Worm (Caenorhabditis elegans) whole organism, L2 larva: ENCODE measurements around the gene nhr-242.

ENCODE experiments used
- F13H6.1 ChIP-seq: sonication (generic microtip); optimal IDR thresholded peaks from 2 replicates; lab custom pipeline; 2016; ENCODE audit warnings: missing genetic modification characterization, missing compliant biosample characterization
- R02D3.7 ChIP-seq: fragments of 150-350 bp; optimal IDR thresholded peaks from 2 replicates; lab custom pipeline; 2014; ENCODE audit warnings: missing biosample characterization, missing genetic modification characterization
- Y55F3AM.14 ChIP-seq: fragments of 200-800 bp; sonication (Bioruptor generic); optimal IDR thresholded peaks from 2 replicates; lab custom pipeline; 2018; ENCODE audit warnings: mild to moderate bottlenecking, missing genetic modification characterization, missing compliant biosample characterization
- alr-1 ChIP-seq: fragments of 150-350 bp; optimal IDR thresholded peaks from 2 replicates; lab custom pipeline; 2014; ENCODE audit warnings: missing biosample characterization, missing genetic modification characterization
- aly-2 ChIP-seq: fragments of 150-350 bp; optimal IDR thresholded peaks from 2 replicates; lab custom pipeline; 2014; ENCODE audit warnings: missing biosample characterization, missing genetic modification characterization
- ama-1 ChIP-seq: fragments of 150-350 bp; optimal IDR thresholded peaks from 2 replicates; lab custom pipeline; 2018; ENCODE audit warnings: inconsistent platforms
- ceh-82 ChIP-seq: fragments of 150-350 bp; optimal IDR thresholded peaks from 2 replicates; lab custom pipeline; 2014; ENCODE audit warnings: missing biosample characterization, missing genetic modification characterization
- crh-2 ChIP-seq: sonication (generic microtip); optimal IDR thresholded peaks from 2 replicates; lab custom pipeline; 2017; ENCODE audit warnings: missing biosample characterization, missing genetic modification characterization
- dmd-4 ChIP-seq: sonication (generic microtip); optimal IDR thresholded peaks from 2 replicates; lab custom pipeline; 2017; ENCODE audit warnings: missing biosample characterization, missing genetic modification characterization
- egl-27 ChIP-seq: sonication (generic microtip); optimal IDR thresholded peaks from 3 replicates; lab custom pipeline; 2017; ENCODE audit warnings: missing biosample characterization, missing genetic modification reagents, missing genetic modification characterization
- elt-1 ChIP-seq: fragments of 150-350 bp; optimal IDR thresholded peaks from 2 replicates; lab custom pipeline; 2014; ENCODE audit warnings: missing biosample characterization, missing genetic modification characterization
- fos-1 ChIP-seq: fragments of 150-350 bp; optimal IDR thresholded peaks from 2 replicates; lab custom pipeline; 2014; ENCODE audit warnings: missing biosample characterization, missing genetic modification characterization
- gmeb-1 ChIP-seq: fragments of 150-350 bp; optimal IDR thresholded peaks from 2 replicates; lab custom pipeline; 2014; ENCODE audit warnings: missing biosample characterization, missing genetic modification characterization
- lin-11 ChIP-seq: fragments of 150-350 bp; sonication (generic microtip); optimal IDR thresholded peaks from 2 replicates; lab custom pipeline; 2014; ENCODE audit warnings: missing biosample characterization, missing genetic modification characterization, inconsistent platforms, mixed read lengths
- lin-13 ChIP-seq: fragments of 150-350 bp; optimal IDR thresholded peaks from 2 replicates; lab custom pipeline; 2014; ENCODE audit warnings: missing biosample characterization, missing genetic modification reagents, missing genetic modification characterization
- lin-39 ChIP-seq: fragments of 150-350 bp; optimal IDR thresholded peaks from 2 replicates; lab custom pipeline; 2014; ENCODE audit warnings: missing biosample characterization, missing genetic modification reagents, missing genetic modification characterization
- lsy-2 ChIP-seq, 2 experiments: fragments of 150-350 bp in 1 of 2; sonication (generic microtip) in 1 of 2; optimal IDR thresholded peaks; 2 replicates each; lab custom pipeline; 2014 to 2017; ENCODE audit warnings: missing biosample characterization in 2 of 2, missing genetic modification characterization in 2 of 2
- mab-5 ChIP-seq: fragments of 150-350 bp; optimal IDR thresholded peaks from 2 replicates; lab custom pipeline; 2014; ENCODE audit warnings: missing biosample characterization, missing genetic modification characterization
- mbf-1 ChIP-seq: sonication (generic microtip); optimal IDR thresholded peaks from 2 replicates; lab custom pipeline; 2017; ENCODE audit warnings: missing biosample characterization, missing genetic modification characterization
- nhr-11 ChIP-seq: fragments of 150-350 bp; optimal IDR thresholded peaks from 2 replicates; lab custom pipeline; 2014; ENCODE audit warnings: missing biosample characterization, missing genetic modification characterization
- nhr-12 ChIP-seq: fragments of 150-350 bp; optimal IDR thresholded peaks from 2 replicates; lab custom pipeline; 2014; ENCODE audit warnings: missing biosample characterization, missing genetic modification characterization
- nhr-21 ChIP-seq: fragments of 150-350 bp; optimal IDR thresholded peaks from 2 replicates; lab custom pipeline; 2014; ENCODE audit warnings: missing biosample characterization, missing genetic modification characterization
- nhr-23 ChIP-seq: fragments of 150-350 bp; optimal IDR thresholded peaks from 2 replicates; lab custom pipeline; 2014; ENCODE audit warnings: missing biosample characterization, missing genetic modification reagents, missing genetic modification characterization
- nhr-237 ChIP-seq: fragments of 150-350 bp; optimal IDR thresholded peaks from 2 replicates; lab custom pipeline; 2014; ENCODE audit warnings: missing biosample characterization, missing genetic modification characterization
- nhr-25 ChIP-seq: fragments of 150-350 bp; sonication (generic microtip); optimal IDR thresholded peaks from 3 replicates; lab custom pipeline; 2014; ENCODE audit warnings: missing biosample characterization, missing genetic modification characterization
- nhr-6 ChIP-seq: fragments of 150-350 bp; optimal IDR thresholded peaks from 2 replicates; lab custom pipeline; 2014; ENCODE audit warnings: missing biosample characterization, missing genetic modification characterization
- peb-1 ChIP-seq: fragments of 150-350 bp; optimal IDR thresholded peaks from 2 replicates; lab custom pipeline; 2014; ENCODE audit warnings: missing biosample characterization, missing genetic modification characterization
- sem-4 ChIP-seq: fragments of 150-350 bp; optimal IDR thresholded peaks from 2 replicates; lab custom pipeline; 2014; ENCODE audit warnings: missing biosample characterization, missing genetic modification reagents, missing genetic modification characterization
- skn-1 ChIP-seq: sonication (generic microtip); optimal IDR thresholded peaks from 2 replicates; lab custom pipeline; 2017; ENCODE audit warnings: missing biosample characterization, missing genetic modification characterization
- sma-3 ChIP-seq: sonication (generic microtip); optimal IDR thresholded peaks from 2 replicates; lab custom pipeline; 2016; ENCODE audit warnings: missing genetic modification reagents, missing genetic modification characterization, missing compliant biosample characterization
- sma-9 ChIP-seq, 2 experiments: fragments of 150-350 bp in 1 of 2; sonication (generic microtip) in 1 of 2; optimal IDR thresholded peaks; 2 replicates each; lab custom pipeline; 2014 to 2016; ENCODE audit warnings: missing genetic modification characterization in 2 of 2, mild to moderate bottlenecking in 1 of 2, missing biosample characterization in 1 of 2, missing compliant biosample characterization in 1 of 2, missing genetic modification reagents in 1 of 2, moderate library complexity in 1 of 2
- unc-39 ChIP-seq: fragments of 150-350 bp; optimal IDR thresholded peaks from 2 replicates; lab custom pipeline; 2014; ENCODE audit warnings: missing biosample characterization, missing genetic modification characterization
- zag-1 ChIP-seq: fragments of 150-350 bp; optimal IDR thresholded peaks from 2 replicates; lab custom pipeline; 2014; ENCODE audit warnings: missing biosample characterization, missing genetic modification characterization
- ztf-11 ChIP-seq: sonication (generic microtip); optimal IDR thresholded peaks from 2 replicates; lab custom pipeline; 2017; ENCODE audit warnings: missing biosample characterization, missing genetic modification characterization

The nhr-242 gene

DNA sequence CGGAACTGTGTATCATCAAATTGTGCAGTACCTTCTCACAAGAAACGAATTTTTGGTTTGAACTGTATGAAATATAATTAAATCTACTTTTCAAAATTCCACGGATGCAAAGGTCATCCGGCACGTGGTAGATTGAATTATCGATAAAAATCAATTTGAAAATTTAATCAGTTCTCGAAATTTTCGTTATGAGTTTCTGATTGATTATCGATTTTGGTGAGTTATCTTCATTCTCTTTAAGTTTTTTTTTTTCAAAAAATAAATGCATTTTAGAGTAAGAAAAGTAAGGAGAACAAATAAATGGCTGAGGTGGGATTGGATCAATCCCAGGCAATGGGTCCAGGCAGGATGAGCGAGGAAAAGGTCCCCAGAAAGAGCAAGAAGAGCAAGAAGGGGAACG is 16.0 kb upstream of the nhr-242 start, which contains the start of gene Y69A2AR.47:
TSS of gene Y69A2AR.47 (plus strand) at position 301 of the 400 bp plus-strand sequence.
- TF ChIP-seq skn-1 (tag; lab: Kevin White, UChicago), result no peak
- TF ChIP-seq mab-5 (tag; lab: Kevin White, UChicago), result no peak
- no peak for TF ChIP-seq lsy-2 (tag; optimal IDR thresholded peaks at IDR 0.05; lab: Kevin White, UChicago)
- no peak for TF ChIP-seq crh-2 (tag; lab: Kevin White, UChicago)
- no peak for TF ChIP-seq sem-4 (tag; lab: Kevin White, UChicago)

DNA sequence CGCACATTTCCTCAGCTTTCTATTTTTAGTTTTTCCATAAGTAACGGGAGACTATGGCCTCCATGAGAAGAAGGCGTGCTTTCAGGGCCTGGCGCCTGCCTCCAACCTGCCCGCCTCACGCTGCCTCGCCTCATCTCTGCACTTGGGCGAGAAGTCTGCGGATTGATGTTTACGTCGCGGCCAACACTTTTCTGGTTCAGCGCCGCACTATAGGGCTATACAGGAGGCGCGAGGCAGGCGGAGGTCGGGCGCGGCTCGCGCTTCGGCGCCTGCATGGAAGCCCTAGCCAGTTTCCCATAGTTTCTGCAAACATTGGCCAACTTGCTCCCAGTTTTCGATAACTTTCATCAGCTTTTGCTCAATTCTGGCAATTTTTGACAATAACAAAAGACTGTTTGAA is 8.3 kb downstream of the nhr-242 start:
- no peak for TF ChIP-seq aly-2 (tag; lab: Kevin White, UChicago)
- TF ChIP-seq peb-1 (tag; lab: Kevin White, UChicago), result no peak
- TF ChIP-seq mab-5 (tag; lab: Kevin White, UChicago), result no peak
- no peak for TF ChIP-seq dmd-4 (tag; lab: Kevin White, UChicago)

DNA sequence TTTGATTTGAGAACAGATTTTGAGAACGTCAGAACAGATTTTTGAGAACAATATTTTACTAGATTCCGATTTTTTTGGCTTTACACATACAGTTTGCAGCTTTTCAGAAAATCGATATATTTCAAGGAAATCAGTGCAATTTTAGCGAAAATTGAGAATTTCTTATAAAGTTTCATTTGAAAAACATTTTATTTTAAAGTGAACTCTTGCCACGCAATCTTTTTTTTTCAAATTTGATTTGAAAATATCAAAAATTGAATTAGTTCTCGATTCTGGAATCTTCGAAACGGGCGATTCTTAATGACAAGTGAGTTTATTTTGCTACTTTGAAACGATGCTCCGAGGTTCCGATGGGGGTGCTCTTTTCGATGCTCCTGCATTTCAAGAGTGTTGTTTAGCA is 9.3 kb downstream of the nhr-242 start, which contains the start of gene Y69A2AR.51:
TSS of gene Y69A2AR.51 (plus strand) at position 301 of the 400 bp plus-strand sequence.
- TF ChIP-seq nhr-23 (tag; lab: Kevin White, UChicago) (no peak), ceh-82 (tag; lab: Kevin White, UChicago) (no peak), skn-1 (tag; lab: Kevin White, UChicago) (no peak), ztf-11 (tag; lab: Kevin White, UChicago) (no peak), nhr-12 (tag; lab: Kevin White, UChicago) (no peak), nhr-237 (tag; lab: Kevin White, UChicago) (no peak), sma-3 (no peak), dmd-4 (tag; lab: Kevin White, UChicago) (no peak)

DNA sequence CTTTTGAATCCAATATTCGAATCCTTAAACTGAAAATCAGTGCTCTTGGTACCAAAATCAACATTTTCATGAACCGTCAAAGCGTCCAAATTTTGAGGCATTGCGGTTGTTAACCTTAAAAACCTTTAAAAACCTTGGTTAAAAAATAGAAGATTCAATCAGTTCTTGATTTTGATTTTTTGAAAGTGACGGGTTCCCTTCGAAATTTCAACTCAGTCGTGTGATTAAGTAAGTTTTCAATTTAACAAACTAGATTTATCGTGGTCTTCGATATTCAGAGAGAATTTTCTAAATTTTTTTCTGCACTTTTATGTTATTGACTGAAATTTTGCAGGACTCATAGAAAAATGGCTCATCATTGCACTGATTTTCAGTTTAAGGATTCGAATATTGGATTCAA is 13.1 kb downstream of the nhr-242 start, which contains the start of the genes Y69A2AR.25 and Y69A2AR.12:
TSS of gene Y69A2AR.25 (minus strand) at position 101 of the 400 bp plus-strand sequence.
TSS of gene Y69A2AR.12 (plus strand) at position 348 of the 400 bp plus-strand sequence.
- TF ChIP-seq skn-1 (tag; lab: Kevin White, UChicago) (no peak), F13H6.1 (tag; lab: Kevin White, UChicago) (no peak), sma-9 (GFP tag; optimal IDR thresholded peaks at IDR 0.05; lab: Kevin White, UChicago) (no peak), sma-9 (tag; optimal IDR thresholded peaks at IDR 0.05; lab: Kevin White, UChicago) (no peak), elt-1 (no peak), egl-27 (no peak), nhr-6 (tag; lab: Kevin White, UChicago) (no peak), gmeb-1 (tag; lab: Kevin White, UChicago) (no peak), peb-1 (tag; lab: Kevin White, UChicago) (no peak), lin-39 (tag; lab: Kevin White, UChicago) (no peak), crh-2 (tag; lab: Kevin White, UChicago) (no peak), unc-39 (tag; lab: Kevin White, UChicago) (no peak), ztf-11 (tag; lab: Kevin White, UChicago) (no peak), alr-1 (no peak), nhr-25 (tag; lab: Kevin White, UChicago) (no peak), lin-13 (GFP tag; lab: Kevin White, UChicago) (no peak), R02D3.7 (tag; lab: Kevin White, UChicago) (no peak), lin-11 (tag; lab: Kevin White, UChicago) (no peak), nhr-23 (tag; lab: Kevin White, UChicago) (no peak), mbf-1 (tag; lab: Kevin White, UChicago) (no peak)

DNA sequence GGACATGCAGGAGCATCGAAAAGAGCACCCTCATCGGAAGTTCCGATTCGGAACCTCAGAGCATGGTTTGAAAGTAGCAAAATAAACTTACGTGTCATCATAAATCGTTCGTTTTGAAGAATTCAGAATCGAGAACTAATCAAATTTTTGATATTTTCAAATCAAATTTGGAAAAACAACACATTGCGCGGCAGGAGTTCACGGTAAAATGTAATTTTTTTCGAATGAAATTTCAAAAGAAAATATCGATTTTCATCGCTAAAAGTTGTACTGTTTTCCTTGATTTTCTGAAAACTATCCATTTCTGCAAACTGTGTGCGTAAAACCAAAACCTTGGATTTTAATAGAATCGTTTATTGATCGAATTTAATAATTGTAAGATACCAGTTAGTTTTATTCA is 17.4 kb downstream of the nhr-242 start, which contains the start of gene Y69A2AR.24:
TSS of gene Y69A2AR.24 (minus strand) at position 101 of the 400 bp plus-strand sequence.
- TF ChIP-seq peb-1 (tag; lab: Kevin White, UChicago), result no peak
- no peak for TF ChIP-seq Y55F3AM.14 (GFP tag; lab: Kevin White, UChicago)

DNA sequence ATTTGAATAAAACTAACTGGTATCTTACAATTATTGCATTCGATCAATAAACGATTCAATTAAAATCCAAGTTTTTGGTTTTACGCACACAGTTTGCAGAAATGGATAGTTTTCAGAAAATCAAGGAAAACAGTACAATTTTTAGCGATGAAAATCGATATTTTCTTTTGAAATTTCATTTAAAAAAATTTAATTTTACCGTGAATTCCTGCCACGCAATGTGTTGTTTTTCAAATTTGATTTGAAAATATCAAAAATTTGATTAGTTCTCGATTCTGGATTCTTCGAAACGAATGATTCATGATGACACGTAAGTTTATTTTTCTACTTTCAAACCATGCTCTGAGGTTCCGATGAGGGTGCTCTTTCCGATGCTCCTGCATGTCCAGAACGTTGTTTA is 19.3 kb downstream of the nhr-242 start, which contains the start of gene Y69A2AR.50:
TSS of gene Y69A2AR.50 (plus strand) at position 301 of the 400 bp plus-strand sequence.
- TF ChIP-seq lin-11 (tag; lab: Kevin White, UChicago) (no peak), lin-13 (GFP tag; lab: Kevin White, UChicago) (no peak), elt-1 (no peak), Y55F3AM.14 (GFP tag; lab: Kevin White, UChicago) (no peak), gmeb-1 (tag; lab: Kevin White, UChicago) (no peak), ama-1 (lab: Kevin White, UChicago) (no peak), F13H6.1 (tag; lab: Kevin White, UChicago) (no peak), fos-1 (tag; lab: Kevin White, UChicago) (no peak), unc-39 (tag; lab: Kevin White, UChicago) (no peak), sma-9 (GFP tag; optimal IDR thresholded peaks at IDR 0.05; lab: Kevin White, UChicago) (no peak), sma-9 (tag; optimal IDR thresholded peaks at IDR 0.05; lab: Kevin White, UChicago) (no peak), zag-1 (tag; lab: Kevin White, UChicago) (no peak), nhr-237 (tag; lab: Kevin White, UChicago) (no peak), nhr-21 (tag; lab: Kevin White, UChicago) (no peak), nhr-11 (tag; lab: Kevin White, UChicago) (no peak), nhr-23 (tag; lab: Kevin White, UChicago) (no peak)
